Worm (Caenorhabditis elegans): Measurements from ENCODE around the gene Y52E8A.2.

DNA sequence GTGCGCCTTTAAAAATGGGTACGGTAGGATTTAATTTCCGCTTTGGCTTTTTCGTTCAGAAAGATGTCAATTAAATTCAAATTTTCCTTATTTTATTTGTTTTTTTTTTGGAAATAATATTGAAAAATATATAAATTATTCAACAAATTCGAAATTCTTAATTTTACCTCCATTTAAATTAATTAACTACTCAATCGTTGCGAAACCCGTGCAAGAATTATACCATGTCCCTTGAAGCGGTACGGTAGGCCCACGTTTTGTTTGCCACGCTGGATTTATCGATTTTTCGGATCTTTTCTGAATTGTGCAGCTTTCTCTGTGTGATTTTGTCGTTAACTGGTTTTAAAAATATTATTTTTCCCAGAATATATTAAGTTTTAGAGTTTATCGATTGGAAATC lies at the start of gene Y52E8A.2:
- no peak for TF ChIP-seq elt-3 (tag; optimal IDR thresholded peaks at IDR 0.05)
- TF ChIP-seq hlh-1 (tag; optimal IDR thresholded peaks at IDR 0.05) = no peak
- no peak for TF ChIP-seq pha-4 (tag; optimal IDR thresholded peaks at IDR 0.05)
- no peak for TF ChIP-seq lsy-2 (tag; optimal IDR thresholded peaks at IDR 0.05)
- no peak for TF ChIP-seq nhr-12 (tag; optimal IDR thresholded peaks at IDR 0.05)
- no peak for TF ChIP-seq elt-1 (tag; optimal IDR thresholded peaks at IDR 0.05; ENCODE audit: borderline replicate concordance, insufficient read depth)
- TF ChIP-seq mep-1 (tag; optimal IDR thresholded peaks at IDR 0.05) = no peak
- no peak for TF ChIP-seq lin-32 (GFP tag; optimal IDR thresholded peaks at IDR 0.05)
- TF ChIP-seq ces-1 (GFP tag; optimal IDR thresholded peaks at IDR 0.05) = no peak
- TF ChIP-seq cnd-1 (tag; optimal IDR thresholded peaks at IDR 0.05) = no peak
- TF ChIP-seq blmp-1 (tag; optimal IDR thresholded peaks at IDR 0.05) = no peak
- TF ChIP-seq unc-39 (tag; optimal IDR thresholded peaks at IDR 0.05) = no peak
- TF ChIP-seq lin-13 (tag; optimal IDR thresholded peaks at IDR 0.05) = no peak
- TF ChIP-seq mls-2 (tag; optimal IDR thresholded peaks at IDR 0.05) = no peak
